Fruit fly (Drosophila melanogaster) whole organism, embryonic: ENCODE data around the gene CG31928.
A peak's percentile ranks its signal among the peaks of the same experiment; 100 is the strongest.

Experiments
- ATbp ChIP-seq: fragments of 200-800 bp; sonication (Bioruptor generic); optimal IDR thresholded peaks from 2 replicates; lab custom pipeline; 2017; ENCODE audit warnings: missing biosample characterization, mild to moderate bottlenecking, missing genetic modification characterization, missing genetic modification reagents
- Asciz ChIP-seq: fragments of 200-800 bp; sonication (Bioruptor generic); optimal IDR thresholded peaks from 2 replicates; lab custom pipeline; 2017; ENCODE audit warnings: missing biosample characterization, mild to moderate bottlenecking, missing genetic modification characterization, missing genetic modification reagents
- Atf3 ChIP-seq: fragments of 200-800 bp; sonication (Bioruptor generic); optimal IDR thresholded peaks from 3 replicates; lab custom pipeline; 2016; ENCODE audit warnings: missing biosample characterization, missing genetic modification characterization
- BEAF-32 ChIP-seq: fragments of 200-800 bp; sonication (Bioruptor generic); optimal IDR thresholded peaks from 3 replicates; lab custom pipeline; 2017; ENCODE audit warnings: missing biosample characterization, missing genetic modification characterization, mild to moderate bottlenecking, moderate library complexity, missing genetic modification reagents
- Bgb ChIP-seq: fragments of 200-800 bp; sonication (Bioruptor generic); IDR thresholded peaks from 2 replicates; pipeline ENCODE4 v1.3.6; 2022; ENCODE audit warnings: missing biosample characterization, missing genetic modification characterization; ENCODE audit not compliant: partially characterized antibody
- Bteb2 ChIP-seq: fragments of 200-800 bp; sonication (Bioruptor generic); optimal IDR thresholded peaks from 2 replicates; lab custom pipeline; 2016; ENCODE audit warnings: missing biosample characterization, missing genetic modification characterization
- C15 ChIP-seq: fragments of 200-800 bp; sonication (Bioruptor generic); IDR thresholded peaks from 3 replicates; pipeline ENCODE4 v1.3.6; 2022; ENCODE audit warnings: missing biosample characterization, missing genetic modification characterization
- CG12299 ChIP-seq: fragments of 200-800 bp; sonication (Bioruptor generic); optimal IDR thresholded peaks from 2 replicates; lab custom pipeline; 2018; ENCODE audit warnings: missing biosample characterization, mild to moderate bottlenecking, missing genetic modification characterization
- CG17328 ChIP-seq: fragments of 200-800 bp; sonication (Bioruptor generic); IDR thresholded peaks from 2 replicates; pipeline ENCODE4 v1.3.6; 2022; ENCODE audit warnings: missing biosample characterization, missing genetic modification characterization
- CG18619 ChIP-seq: fragments of 200-800 bp; sonication (Bioruptor generic); optimal IDR thresholded peaks from 3 replicates; lab custom pipeline; 2017; ENCODE audit warnings: missing biosample characterization, mild to moderate bottlenecking, missing genetic modification characterization
- CG2199 ChIP-seq: fragments of 200-800 bp; sonication (Bioruptor generic); IDR thresholded peaks from 3 replicates; pipeline ENCODE4 v1.3.6; 2022; ENCODE audit warnings: missing biosample characterization, missing genetic modification characterization
- CG31388 ChIP-seq: fragments of 200-800 bp; sonication (Bioruptor generic); optimal IDR thresholded peaks from 2 replicates; lab custom pipeline; 2016; ENCODE audit warnings: missing biosample characterization, missing genetic modification characterization
- CG4360 ChIP-seq: fragments of 200-800 bp; sonication (Bioruptor generic); IDR thresholded peaks from 2 replicates; pipeline ENCODE4 v1.3.6; 2022; ENCODE audit warnings: missing biosample characterization, missing genetic modification characterization
- CG6765 ChIP-seq: fragments of 200-800 bp; sonication (Bioruptor generic); optimal IDR thresholded peaks from 3 replicates; lab custom pipeline; 2017; ENCODE audit warnings: missing biosample characterization, mild to moderate bottlenecking, missing genetic modification characterization
- CG7357 ChIP-seq: fragments of 200-800 bp; sonication (Bioruptor generic); IDR thresholded peaks from 3 replicates; pipeline ENCODE4 v1.3.6; 2022; ENCODE audit warnings: missing biosample characterization, missing genetic modification characterization
- CG7928 ChIP-seq: fragments of 200-800 bp; sonication (Bioruptor generic); optimal IDR thresholded peaks from 2 replicates; lab custom pipeline; 2017; ENCODE audit warnings: missing biosample characterization, mild to moderate bottlenecking, missing genetic modification characterization
- CG8281 ChIP-seq: fragments of 200-800 bp; sonication (Bioruptor generic); optimal IDR thresholded peaks from 2 replicates; lab custom pipeline; 2018; ENCODE audit warnings: missing biosample characterization, mild to moderate bottlenecking, missing genetic modification characterization, moderate library complexity
- CG8478 ChIP-seq: fragments of >200 bp; optimal IDR thresholded peaks from 2 replicates; lab custom pipeline; 2018
- CG8944 ChIP-seq: fragments of 200-800 bp; sonication (Bioruptor generic); optimal IDR thresholded peaks from 3 replicates; lab custom pipeline; 2016; ENCODE audit warnings: missing biosample characterization, missing genetic modification characterization
- CG9797 ChIP-seq: fragments of 200-800 bp; sonication (Bioruptor generic); optimal IDR thresholded peaks from 3 replicates; lab custom pipeline; 2018; ENCODE audit warnings: missing biosample characterization, mild to moderate bottlenecking, missing genetic modification characterization
- Camta ChIP-seq: fragments of 200-800 bp; sonication (Bioruptor generic); optimal IDR thresholded peaks from 2 replicates; lab custom pipeline; 2016; ENCODE audit warnings: missing biosample characterization, missing genetic modification characterization
- HLH3B ChIP-seq: fragments of 200-800 bp; sonication (Bioruptor generic); IDR thresholded peaks from 2 replicates; pipeline ENCODE4 v1.3.6; 2022; ENCODE audit warnings: missing biosample characterization, missing genetic modification characterization
- HmgD ChIP-seq: fragments of 200-800 bp; sonication (Bioruptor generic); optimal IDR thresholded peaks from 3 replicates; lab custom pipeline; 2016; ENCODE audit warnings: missing biosample characterization, missing genetic modification characterization
- Hr51 ChIP-seq, 2 experiments: fragments of 200-800 bp; sonication (Bioruptor generic); optimal IDR thresholded peaks; 2 replicates in 1 of 2; 3 replicates in 1 of 2; lab custom pipeline; 2016 to 2018; ENCODE audit warnings: missing biosample characterization in 2 of 2, missing genetic modification characterization in 2 of 2, mild to moderate bottlenecking in 1 of 2, moderate library complexity in 1 of 2
- Mrtf ChIP-seq: fragments of 200-800 bp; sonication (Bioruptor generic); IDR thresholded peaks from 3 replicates; pipeline ENCODE4 v1.3.6; 2022; ENCODE audit warnings: missing biosample characterization, missing genetic modification characterization
- Nf-YB ChIP-seq: fragments of 200-800 bp; sonication (Bioruptor generic); optimal IDR thresholded peaks from 3 replicates; lab custom pipeline; 2019; ENCODE audit warnings: missing biosample characterization, mild to moderate bottlenecking, missing genetic modification characterization, moderate library complexity
- TFAM ChIP-seq: fragments of 200-800 bp; sonication (Bioruptor generic); optimal IDR thresholded peaks from 2 replicates; lab custom pipeline; 2017; ENCODE audit warnings: missing biosample characterization, missing genetic modification characterization, inconsistent platforms
- Taf1 ChIP-seq: fragments of 200-800 bp; sonication (Bioruptor generic); IDR thresholded peaks from 2 replicates; pipeline ENCODE4 v1.3.6; 2022; ENCODE audit warnings: missing biosample characterization, missing genetic modification characterization
- ab ChIP-seq: fragments of 200-800 bp; sonication (Bioruptor generic); optimal IDR thresholded peaks from 2 replicates; lab custom pipeline; 2016; ENCODE audit warnings: missing biosample characterization, missing genetic modification characterization
- ase ChIP-seq: fragments of 200-800 bp; sonication (Bioruptor generic); IDR thresholded peaks from 3 replicates; pipeline ENCODE4 v1.3.6; 2022; ENCODE audit warnings: missing biosample characterization, missing genetic modification characterization
- bigmax ChIP-seq: fragments of 200-800 bp; sonication (Bioruptor generic); optimal IDR thresholded peaks from 2 replicates; lab custom pipeline; 2018; ENCODE audit warnings: missing biosample characterization, mild to moderate bottlenecking, missing genetic modification characterization
- br ChIP-seq: fragments of >200 bp; optimal IDR thresholded peaks from 2 replicates; lab custom pipeline; 2017
- dati ChIP-seq: fragments of 200-800 bp; sonication (Bioruptor generic); IDR thresholded peaks from 2 replicates; pipeline ENCODE4 v1.3.6; 2022; ENCODE audit warnings: missing biosample characterization, missing genetic modification characterization
- disco-r ChIP-seq: fragments of 200-800 bp; sonication (Bioruptor generic); optimal IDR thresholded peaks from 2 replicates; lab custom pipeline; 2016; ENCODE audit warnings: missing biosample characterization, missing genetic modification characterization
- dmrt11E ChIP-seq: fragments of 200-800 bp; sonication (Bioruptor generic); optimal IDR thresholded peaks from 3 replicates; lab custom pipeline; 2018; ENCODE audit warnings: missing biosample characterization, mild to moderate bottlenecking, missing genetic modification characterization, moderate library complexity
- dmrt99B ChIP-seq: fragments of 200-800 bp; sonication (Bioruptor generic); optimal IDR thresholded peaks from 2 replicates; lab custom pipeline; 2018; ENCODE audit warnings: missing biosample characterization, mild to moderate bottlenecking, missing genetic modification characterization, moderate library complexity
- gce ChIP-seq: fragments of 200-800 bp; sonication (Bioruptor generic); IDR thresholded peaks from 3 replicates; pipeline ENCODE4 v1.3.6; 2022; ENCODE audit warnings: missing biosample characterization, missing genetic modification characterization
- gfzf ChIP-seq: fragments of 200-800 bp; sonication (Bioruptor generic); optimal IDR thresholded peaks from 2 replicates; lab custom pipeline; 2016; ENCODE audit warnings: missing biosample characterization, mild to moderate bottlenecking, missing genetic modification characterization, moderate library complexity
- gsb ChIP-seq: fragments of 200-800 bp; sonication (Bioruptor generic); IDR thresholded peaks from 2 replicates; pipeline ENCODE4 v1.3.6; 2022; ENCODE audit warnings: missing biosample characterization, missing genetic modification characterization
- insv ChIP-seq, 2 experiments: fragments of 200-800 bp; sonication (Bioruptor generic); optimal IDR thresholded peaks; 3 replicates each; lab custom pipeline; 2016 to 2018; ENCODE audit warnings: missing biosample characterization in 2 of 2, missing genetic modification characterization in 2 of 2
- kah ChIP-seq: fragments of 200-800 bp; sonication (Bioruptor generic); optimal IDR thresholded peaks from 2 replicates; lab custom pipeline; 2018; ENCODE audit warnings: missing biosample characterization, mild to moderate bottlenecking, missing genetic modification characterization
- lbe ChIP-seq: fragments of 200-800 bp; sonication (Bioruptor generic); optimal IDR thresholded peaks from 2 replicates; lab custom pipeline; 2016; ENCODE audit warnings: missing biosample characterization, mild to moderate bottlenecking, missing genetic modification characterization
- nau ChIP-seq: fragments of 200-800 bp; sonication (Bioruptor generic); optimal IDR thresholded peaks from 3 replicates; lab custom pipeline; 2017; ENCODE audit warnings: missing biosample characterization, mild to moderate bottlenecking, missing genetic modification characterization, missing genetic modification reagents
- p53 ChIP-seq: fragments of 200-800 bp; sonication (Bioruptor generic); optimal IDR thresholded peaks from 2 replicates; lab custom pipeline; 2016; ENCODE audit warnings: missing biosample characterization, missing genetic modification characterization
- pnt ChIP-seq: fragments of 200-800 bp; sonication (Bioruptor generic); optimal IDR thresholded peaks from 3 replicates; lab custom pipeline; 2016; ENCODE audit warnings: missing biosample characterization, missing genetic modification characterization
- seq ChIP-seq: fragments of 200-800 bp; sonication (Bioruptor generic); IDR thresholded peaks from 2 replicates; pipeline ENCODE4 v1.3.6; 2022; ENCODE audit warnings: missing biosample characterization, missing genetic modification characterization
- so ChIP-seq: fragments of 200-800 bp; sonication (Bioruptor generic); IDR thresholded peaks from 3 replicates; pipeline ENCODE4 v1.3.6; 2022; ENCODE audit warnings: missing biosample characterization, missing genetic modification characterization
- sob ChIP-seq: fragments of 200-800 bp; sonication (Bioruptor generic); IDR thresholded peaks from 2 replicates; pipeline ENCODE4 v1.3.6; 2022; ENCODE audit warnings: missing biosample characterization, missing genetic modification characterization
- tap ChIP-seq: fragments of 200-800 bp; optimal IDR thresholded peaks from 3 replicates; lab custom pipeline; 2019; ENCODE audit warnings: missing biosample characterization, mild to moderate bottlenecking, missing genetic modification characterization, moderate library complexity
- tin ChIP-seq: fragments of 200-800 bp; sonication (Bioruptor generic); optimal IDR thresholded peaks from 3 replicates; lab custom pipeline; 2016; ENCODE audit warnings: missing biosample characterization, missing genetic modification characterization
- tx ChIP-seq: fragments of 200-800 bp; sonication (Bioruptor generic); optimal IDR thresholded peaks from 2 replicates; lab custom pipeline; 2016; ENCODE audit warnings: missing biosample characterization, missing genetic modification characterization
- wor ChIP-seq: fragments of 200-800 bp; sonication (Bioruptor generic); IDR thresholded peaks from 2 replicates; pipeline ENCODE4 v1.3.6; 2022; ENCODE audit warnings: missing biosample characterization, missing genetic modification characterization
- zf30C ChIP-seq: fragments of 200-800 bp; sonication (Bioruptor generic); optimal IDR thresholded peaks from 3 replicates; lab custom pipeline; 2018; ENCODE audit warnings: missing biosample characterization, mild to moderate bottlenecking, missing genetic modification characterization

CG31928 gene

dm6 chr2L:1445048-1445447 is 47.0 kb upstream of the CG31928 start (continued):
- TF ChIP-seq CG7357 (GFP tag; lab: Robert Waterston, UW): no peak
- TF ChIP-seq Hr51 (GFP tag; optimal IDR thresholded peaks at IDR 0.05; lab: Kevin White, UChicago): no peak
- TF ChIP-seq gsb (GFP tag; lab: Robert Waterston, UW): no peak
- TF ChIP-seq gce (GFP tag; lab: Robert Waterston, UW): no peak
- no peak for TF ChIP-seq TFAM (GFP tag; lab: Kevin White, UChicago)
- TF ChIP-seq so (GFP tag; lab: Robert Waterston, UW): no peak
- TF ChIP-seq br (lab: Kevin White, UChicago): no peak
- TF ChIP-seq CG8281 (tag; lab: Kevin White, UChicago): no peak
- no peak for TF ChIP-seq ase
- TF ChIP-seq CG4360 (GFP tag; lab: Robert Waterston, UW): no peak
- no peak for TF ChIP-seq insv (GFP tag; optimal IDR thresholded peaks at IDR 0.05; lab: Kevin White, UChicago)
- TF ChIP-seq tin (GFP tag; lab: Kevin White, UChicago): peak; percentile 19
- no peak for TF ChIP-seq ab (GFP tag; lab: Kevin White, UChicago)
- TF ChIP-seq tap (tag; lab: Kevin White, UChicago): peak; percentile 37
- TF ChIP-seq Bteb2 (GFP tag; lab: Kevin White, UChicago): no peak
- no peak for TF ChIP-seq p53 (GFP tag; lab: Kevin White, UChicago)
- no peak for TF ChIP-seq wor (GFP tag; lab: Robert Waterston, UW)
- TF ChIP-seq Nf-YB: no peak
- 0 out of 2 replicates have a peak, but pooled peaks have one; percentile 30 for TF ChIP-seq Bgb (GFP tag; lab: Robert Waterston, UW)
- TF ChIP-seq CG12299 (tag; lab: Kevin White, UChicago): no peak
- no peak for TF ChIP-seq Camta (GFP tag; lab: Kevin White, UChicago)
- no peak for TF ChIP-seq C15 (GFP tag; lab: Robert Waterston, UW)
- peak; percentile 52; the same call in 2 of the 3 replicates for TF ChIP-seq CG2199
- TF ChIP-seq CG17328 (GFP tag; lab: Robert Waterston, UW): peak; percentile 47; the same call in 1 of the 2 replicates
- TF ChIP-seq disco-r (GFP tag; lab: Kevin White, UChicago): no peak
- TF ChIP-seq CG8944: no peak
- TF ChIP-seq dati: no peak
- no peak for TF ChIP-seq HmgD
- TF ChIP-seq gfzf: no peak
- peak; percentile 41; the same call in 1 of the 2 replicates for TF ChIP-seq HLH3B (GFP tag; lab: Robert Waterston, UW)
- TF ChIP-seq kah (GFP tag; lab: Kevin White, UChicago): no peak
- TF ChIP-seq BEAF-32: peak; percentile 58
- TF ChIP-seq Asciz (GFP tag; lab: Kevin White, UChicago): peak; percentile 15
- TF ChIP-seq pnt: no peak
- no peak for TF ChIP-seq ATbp (GFP tag; lab: Kevin White, UChicago)
- no peak for TF ChIP-seq seq (GFP tag; lab: Robert Waterston, UW)
- TF ChIP-seq dmrt11E (tag; lab: Kevin White, UChicago): peak; percentile 61
- TF ChIP-seq CG8478 (lab: Kevin White, UChicago): no peak
- TF ChIP-seq CG31388 (GFP tag; lab: Kevin White, UChicago): no peak
- no peak for TF ChIP-seq Mrtf (GFP tag; lab: Robert Waterston, UW)
- TF ChIP-seq lbe (GFP tag; lab: Kevin White, UChicago): peak; percentile 87
- TF ChIP-seq dmrt99B: peak; percentile 33
- no peak for TF ChIP-seq CG7928 (GFP tag; lab: Kevin White, UChicago)
- TF ChIP-seq Atf3 (GFP tag; lab: Kevin White, UChicago): no peak
- TF ChIP-seq Taf1 (GFP tag; lab: Robert Waterston, UW): no peak
- TF ChIP-seq CG6765: no peak
- no peak for TF ChIP-seq bigmax (GFP tag; lab: Kevin White, UChicago)
- TF ChIP-seq sob (GFP tag; lab: Robert Waterston, UW): no peak
- TF ChIP-seq CG9797 (GFP tag; lab: Kevin White, UChicago): no peak
- no peak for TF ChIP-seq tx (GFP tag; lab: Kevin White, UChicago)
- no peak for TF ChIP-seq CG18619 (GFP tag; lab: Kevin White, UChicago)
- TF ChIP-seq zf30C: no peak
- no peak for TF ChIP-seq nau (GFP tag; lab: Kevin White, UChicago)
